Worm (Caenorhabditis elegans): ENCODE results near the gene F14H8.2.

The F14H8.2 gene

DNA sequence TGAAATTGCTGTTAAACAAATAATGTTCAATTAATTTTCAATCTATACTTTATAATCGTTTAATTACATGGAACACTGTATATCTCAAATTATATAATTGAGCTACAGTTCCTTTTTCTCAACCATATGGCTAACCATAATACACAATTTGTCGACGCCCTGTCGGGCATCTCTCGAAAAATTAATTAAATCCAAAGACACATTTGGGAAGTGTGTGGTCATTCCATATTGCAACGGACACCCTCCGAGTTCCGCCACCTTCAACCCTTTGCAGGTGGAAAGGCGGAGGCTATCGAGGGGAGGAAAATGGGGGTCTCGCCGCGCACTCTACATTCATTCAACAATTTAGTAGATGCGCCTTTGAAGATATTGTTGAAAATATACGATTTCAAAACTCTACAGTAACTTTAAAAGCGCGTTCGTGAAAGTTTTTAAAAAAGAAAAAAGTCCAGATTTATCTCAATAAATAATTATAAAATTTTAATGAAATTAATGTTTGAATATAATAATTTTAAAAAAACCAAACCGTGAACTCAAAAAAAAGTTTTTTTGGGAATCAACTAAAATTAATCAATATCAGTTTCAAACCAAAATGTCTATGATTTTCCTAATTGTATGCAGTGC lies 8.9 kb upstream of the F14H8.2 start, which contains the start of gene F14H8.8 (continued):
- no peak for TF ChIP-seq lin-11 (tag; optimal IDR thresholded peaks at IDR 0.05)
- TF ChIP-seq mdl-1 (tag; optimal IDR thresholded peaks at IDR 0.05) = no peak
- no peak for TF ChIP-seq dmd-4 (tag; optimal IDR thresholded peaks at IDR 0.05)
- TF ChIP-seq alr-1 (tag; optimal IDR thresholded peaks at IDR 0.05) = no peak
- TF ChIP-seq ZK546.5 (tag; optimal IDR thresholded peaks at IDR 0.05) = no peak
- TF ChIP-seq nhr-237 (tag; optimal IDR thresholded peaks at IDR 0.05) = no peak
- TF ChIP-seq zag-1 (tag; optimal IDR thresholded peaks at IDR 0.05) = no peak
- TF ChIP-seq unc-55 (GFP tag; optimal IDR thresholded peaks at IDR 0.05) = no peak
- TF ChIP-seq lsy-2 (tag; optimal IDR thresholded peaks at IDR 0.05) = no peak
- no peak for TF ChIP-seq lin-13 (GFP tag; optimal IDR thresholded peaks at IDR 0.05)
- TF ChIP-seq sma-3 (GFP tag; optimal IDR thresholded peaks at IDR 0.05) = peak; percentile 64
- no peak for TF ChIP-seq unc-39 (tag; optimal IDR thresholded peaks at IDR 0.05)
- no peak for TF ChIP-seq ztf-1 (GFP tag; conservative IDR thresholded peaks at IDR 0.05)
- no peak for TF ChIP-seq ztf-4 (tag; optimal IDR thresholded peaks at IDR 0.05)
- peak; percentile 9 for TF ChIP-seq ceh-16 (tag; optimal IDR thresholded peaks at IDR 0.05)
- peak; percentile 11 for TF ChIP-seq fos-1 (tag; optimal IDR thresholded peaks at IDR 0.05)
- TF ChIP-seq F13H6.1 (tag; optimal IDR thresholded peaks at IDR 0.05) = no peak
- TF ChIP-seq mab-5 (tag; optimal IDR thresholded peaks at IDR 0.05) = no peak
- no peak for TF ChIP-seq ztf-11 (tag; optimal IDR thresholded peaks at IDR 0.05)
- TF ChIP-seq skn-1 (tag; optimal IDR thresholded peaks at IDR 0.05) = no peak

DNA sequence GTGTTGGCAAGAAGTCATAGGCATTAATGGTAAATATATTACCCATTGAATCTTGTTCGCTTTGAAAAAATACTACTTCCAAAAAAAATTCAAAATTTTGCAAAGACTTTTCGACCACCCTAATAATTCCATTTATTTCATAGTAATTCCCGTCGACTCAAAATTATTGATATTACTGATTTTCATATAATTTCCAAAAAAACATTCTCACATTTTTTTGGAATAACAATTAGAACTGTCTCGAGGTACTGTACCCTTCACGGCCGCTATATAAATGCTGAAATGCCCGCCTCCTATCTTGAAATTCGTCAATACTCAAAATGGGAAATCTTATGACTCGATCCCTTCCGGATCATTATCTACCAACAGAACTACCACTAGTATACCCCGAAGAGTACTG lies 3.4 kb upstream of the F14H8.2 start, which contains the start of gene F14H8.4:
Gene F14H8.4 (plus strand): TSS at position 301 of the 400 bp plus-strand sequence.
- TF ChIP-seq ztf-11 (tag; optimal IDR thresholded peaks at IDR 0.05) (no peak), nhr-6 (tag; optimal IDR thresholded peaks at IDR 0.05) (no peak), elt-1 (tag; optimal IDR thresholded peaks at IDR 0.05) (no peak), nhr-21 (tag; optimal IDR thresholded peaks at IDR 0.05) (no peak)

DNA sequence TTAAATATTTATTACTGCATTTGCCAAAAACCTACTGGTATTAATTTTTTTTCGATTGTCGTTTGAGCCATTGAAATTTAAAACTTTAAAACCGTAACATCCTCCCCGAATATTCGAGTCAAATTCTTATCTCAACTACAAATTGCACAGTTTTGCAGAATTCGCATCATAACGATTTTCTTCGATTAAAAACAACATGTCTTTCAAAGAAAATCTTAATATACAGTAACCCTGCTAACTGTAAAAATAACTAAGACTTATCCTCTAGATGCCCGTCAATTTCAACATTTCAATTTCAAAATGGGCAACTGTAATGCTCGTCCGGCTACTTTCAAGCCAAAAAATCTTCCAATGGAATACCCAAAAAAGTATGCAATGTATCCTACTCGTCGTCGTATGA lies 603 bp upstream of the F14H8.2 start, which contains the start of gene F14H8.5:
Gene F14H8.5 (plus strand): TSS at position 301 of the 400 bp plus-strand sequence.
- no peak for TF ChIP-seq F13H6.1 (tag; optimal IDR thresholded peaks at IDR 0.05)
- TF ChIP-seq nhr-23 (tag; optimal IDR thresholded peaks at IDR 0.05) = no peak
- no peak for TF ChIP-seq gmeb-1 (tag; optimal IDR thresholded peaks at IDR 0.05)
- no peak for TF ChIP-seq unc-55 (GFP tag; optimal IDR thresholded peaks at IDR 0.05)
- no peak for TF ChIP-seq nhr-77 (tag; optimal IDR thresholded peaks at IDR 0.05)
- no peak for TF ChIP-seq lin-39 (tag; optimal IDR thresholded peaks at IDR 0.05)
- no peak for TF ChIP-seq nhr-129 (tag; optimal IDR thresholded peaks at IDR 0.05)
- no peak for TF ChIP-seq ceh-16 (tag; optimal IDR thresholded peaks at IDR 0.05)
- TF ChIP-seq dmd-4 (tag; optimal IDR thresholded peaks at IDR 0.05) = no peak
- no peak for TF ChIP-seq sma-9 (GFP tag; optimal IDR thresholded peaks at IDR 0.05)
- TF ChIP-seq sma-9 (tag; optimal IDR thresholded peaks at IDR 0.05) = no peak
- TF ChIP-seq egl-27 (tag; optimal IDR thresholded peaks at IDR 0.05) = no peak
- no peak for TF ChIP-seq ztf-4 (tag; optimal IDR thresholded peaks at IDR 0.05)
- no peak for TF ChIP-seq Y55F3AM.14 (GFP tag; optimal IDR thresholded peaks at IDR 0.05)
- TF ChIP-seq sem-4 (tag; optimal IDR thresholded peaks at IDR 0.05) = no peak
- no peak for TF ChIP-seq nhr-237 (tag; optimal IDR thresholded peaks at IDR 0.05)
- no peak for TF ChIP-seq zag-1 (tag; optimal IDR thresholded peaks at IDR 0.05)
- no peak for TF ChIP-seq unc-62 (GFP tag; optimal IDR thresholded peaks at IDR 0.05)

DNA sequence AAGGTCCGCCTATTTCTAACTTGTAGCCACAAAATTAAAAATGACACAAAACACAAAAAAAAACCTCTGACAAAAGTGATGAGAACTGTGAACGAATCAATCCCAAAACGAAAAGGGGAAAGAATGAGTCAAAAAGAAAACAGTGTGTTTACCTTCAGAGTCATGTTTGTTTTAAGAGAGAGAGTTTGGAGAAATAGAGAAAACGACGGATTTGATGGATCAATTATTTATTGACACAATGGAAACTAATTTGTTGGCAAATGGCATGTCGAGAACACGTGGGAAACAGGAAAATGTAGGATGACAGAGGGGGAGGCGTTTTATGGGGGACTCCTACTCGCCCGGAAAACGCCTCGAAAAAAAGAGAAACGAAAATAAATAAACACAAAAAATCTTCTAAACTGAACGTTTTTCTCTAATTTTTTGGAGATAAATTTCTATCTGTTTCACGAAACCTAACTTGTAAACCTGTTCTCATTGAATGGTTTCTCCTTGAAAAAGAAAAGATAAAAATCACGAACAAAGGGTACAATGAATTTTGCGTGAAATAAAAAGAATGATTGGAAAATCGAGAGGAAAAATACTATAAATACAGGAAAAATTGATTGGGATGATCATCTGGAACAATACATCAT lies 3.2 kb downstream of the F14H8.2 start:
- TF ChIP-seq nhr-25 (tag; optimal IDR thresholded peaks at IDR 0.05) (no peak), F13H6.1 (tag; optimal IDR thresholded peaks at IDR 0.05) (peak; percentile 4), nhr-129 (tag; optimal IDR thresholded peaks at IDR 0.05) (peak; percentile 31)

DNA sequence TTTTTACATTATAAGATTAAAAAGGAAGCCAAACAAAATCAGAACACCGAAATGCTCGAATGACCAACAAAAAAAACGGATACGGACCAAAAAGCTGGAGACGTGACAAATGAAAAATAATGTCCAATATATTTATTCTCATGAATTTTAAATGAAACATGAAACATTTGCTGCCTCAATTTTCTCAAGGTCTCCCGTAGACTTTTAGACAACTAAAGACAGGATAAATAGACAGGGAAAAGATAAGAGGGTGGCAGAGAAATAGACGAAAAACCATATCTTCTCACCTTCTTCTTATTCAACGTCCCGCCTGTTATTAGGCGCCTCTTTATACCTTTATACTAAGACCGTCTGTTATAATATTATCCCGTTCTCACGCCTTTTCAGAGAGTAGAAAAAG lies 4.3 kb downstream of the F14H8.2 start:
- no peak for TF ChIP-seq mbf-1 (tag; optimal IDR thresholded peaks at IDR 0.05)
- TF ChIP-seq sma-9 (GFP tag; optimal IDR thresholded peaks at IDR 0.05) = peak; percentile 33
- TF ChIP-seq sma-9 (tag; optimal IDR thresholded peaks at IDR 0.05) = no peak

All from whole organism, L2 larva.